Worm (Caenorhabditis elegans): Measurements from ENCODE around the gene tex-2.

Gene tex-2

ce11 chrII:5911939-5912523, 38.6 kb upstream of the tex-2 start:
- TF ChIP-seq fkh-10 (GFP tag; optimal IDR thresholded peaks at IDR 0.05) (no peak), hlh-11 (tag; optimal IDR thresholded peaks at IDR 0.05) (peak; percentile 85), nhr-6 (tag; optimal IDR thresholded peaks at IDR 0.05) (peak; percentile 47), nhr-28 (tag; optimal IDR thresholded peaks at IDR 0.05) (peak; percentile 93), lin-39 (tag; optimal IDR thresholded peaks at IDR 0.05) (no peak), hif-1 (tag; optimal IDR thresholded peaks at IDR 0.05) (peak in 1 of 2 experiments; percentile 6), nhr-48 (tag; optimal IDR thresholded peaks at IDR 0.05) (peak; percentile 36), lsy-2 (tag; optimal IDR thresholded peaks at IDR 0.05) (peak in 1 of 2 experiments; percentile 45), nhr-237 (tag; optimal IDR thresholded peaks at IDR 0.05) (no peak), zfp-3 (GFP tag; conservative IDR thresholded peaks at IDR 0.05) (no peak), mxl-3 (GFP tag; optimal IDR thresholded peaks at IDR 0.05) (peak; percentile 64), nhr-77 (tag; optimal IDR thresholded peaks at IDR 0.05) (peak; percentile 78), rbr-2 (tag; optimal IDR thresholded peaks at IDR 0.05) (no peak), lin-1 (GFP tag; IDR thresholded peaks at IDR 0.05) (peak; percentile 34; the same call in 1 of the 2 replicates), pqm-1 (tag; optimal IDR thresholded peaks at IDR 0.05) (peak; percentile 89), tra-1 (GFP tag; IDR thresholded peaks at IDR 0.05) (0 out of 2 replicates have a peak, but pooled peaks have one; percentile 55), egl-27 (tag; optimal IDR thresholded peaks at IDR 0.05) (no peak), daf-16 (GFP tag; optimal IDR thresholded peaks at IDR 0.05) (peak in 1 of 2 experiments; percentile 16), daf-16 (tag; optimal IDR thresholded peaks at IDR 0.05) (peak; percentile 92), mep-1 (tag; optimal IDR thresholded peaks at IDR 0.05) (no peak), mes-2 (tag; optimal IDR thresholded peaks at IDR 0.05; ENCODE audit: poor library complexity, severe bottlenecking) (peak; percentile 29), hlh-30 (tag; optimal IDR thresholded peaks at IDR 0.05; ENCODE audit: insufficient read depth) (peak; percentile 18), ZK546.5 (tag; optimal IDR thresholded peaks at IDR 0.05) (no peak), madf-9 (GFP tag; conservative IDR thresholded peaks at IDR 0.05) (no peak), T26A8.4 (GFP tag; IDR thresholded peaks at IDR 0.05) (no peak), lin-13 (GFP tag; optimal IDR thresholded peaks at IDR 0.05) (peak; percentile 14), dve-1 (tag; optimal IDR thresholded peaks at IDR 0.05; ENCODE audit: insufficient read depth) (peak; percentile 88), unc-62 (GFP tag; optimal IDR thresholded peaks at IDR 0.05 in 1 of 2) (peak in 1 of 2 experiments; percentile 86), unc-62 (tag; optimal IDR thresholded peaks at IDR 0.05) (no peak), T20F7.1 (GFP tag; optimal IDR thresholded peaks at IDR 0.05) (peak; percentile 56), aha-1 (tag) (peak; percentile 83), egl-43 (GFP tag; IDR thresholded peaks at IDR 0.05) (no peak), nhr-111 (GFP tag; optimal IDR thresholded peaks at IDR 0.05) (no peak), arid-1 (GFP tag; conservative IDR thresholded peaks at IDR 0.05) (no peak), ztf-7 (tag; optimal IDR thresholded peaks at IDR 0.05) (no peak), daf-12 (tag; optimal IDR thresholded peaks at IDR 0.05) (no peak), ceh-62 (tag; optimal IDR thresholded peaks at IDR 0.05) (no peak), nhr-10 (tag; optimal IDR thresholded peaks at IDR 0.05) (no peak), tag-97 (GFP tag; IDR thresholded peaks at IDR 0.05) (no peak), ctbp-1 (GFP tag; IDR thresholded peaks at IDR 0.05) (no peak), skn-1 (tag; optimal IDR thresholded peaks at IDR 0.05) (no peak), dmd-6 (GFP tag; IDR thresholded peaks at IDR 0.05) (peak; percentile 90), vab-7 (GFP tag; IDR thresholded peaks at IDR 0.05) (no peak), snpc-4 (tag; optimal IDR thresholded peaks at IDR 0.05) (no peak), mdl-1 (tag; optimal IDR thresholded peaks at IDR 0.05) (peak in 1 of 2 experiments; percentile 46)

Data from whole organism, L4 larva.